Worm (Caenorhabditis elegans): ENCODE measurements around the gene F26F2.1.

F26F2.1 gene

DNA sequence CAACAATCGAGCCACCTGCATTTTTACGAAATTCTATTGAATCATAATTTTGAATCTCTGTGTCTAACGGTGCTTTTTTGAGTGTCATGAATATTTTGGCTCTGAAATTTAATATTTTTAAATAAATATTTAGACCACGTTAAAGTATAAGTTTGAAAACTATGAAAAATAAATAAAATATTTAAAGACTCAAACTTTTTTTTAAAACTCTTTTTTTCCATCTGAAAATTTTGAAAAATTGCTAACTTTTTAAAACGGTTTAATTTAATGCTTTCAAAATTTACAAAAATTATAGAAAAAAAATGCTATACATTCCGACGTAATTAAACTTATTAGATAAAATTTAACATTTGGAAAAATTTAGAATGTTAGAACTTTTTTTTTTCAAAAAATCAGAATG, 17.6 kb downstream of the F26F2.1 start, which contains the start of gene slc-36.3:
Gene slc-36.3 (minus strand): TSS at position 101 of the 400 bp plus-strand sequence.
- TF ChIP-seq unc-55 (GFP tag; optimal IDR thresholded peaks at IDR 0.05) (no peak), zip-5 (tag; optimal IDR thresholded peaks at IDR 0.05) (no peak), elt-4 (tag; optimal IDR thresholded peaks at IDR 0.05) (no peak), hlh-30 (tag; optimal IDR thresholded peaks at IDR 0.05; ENCODE audit: insufficient read depth) (no peak), ceh-30 (tag; optimal IDR thresholded peaks at IDR 0.05) (no peak), nhr-232 (tag; optimal IDR thresholded peaks at IDR 0.05) (no peak), unc-3 (GFP tag; conservative IDR thresholded peaks at IDR 0.05) (no peak), unc-3 (tag; optimal IDR thresholded peaks at IDR 0.05) (no peak)

DNA sequence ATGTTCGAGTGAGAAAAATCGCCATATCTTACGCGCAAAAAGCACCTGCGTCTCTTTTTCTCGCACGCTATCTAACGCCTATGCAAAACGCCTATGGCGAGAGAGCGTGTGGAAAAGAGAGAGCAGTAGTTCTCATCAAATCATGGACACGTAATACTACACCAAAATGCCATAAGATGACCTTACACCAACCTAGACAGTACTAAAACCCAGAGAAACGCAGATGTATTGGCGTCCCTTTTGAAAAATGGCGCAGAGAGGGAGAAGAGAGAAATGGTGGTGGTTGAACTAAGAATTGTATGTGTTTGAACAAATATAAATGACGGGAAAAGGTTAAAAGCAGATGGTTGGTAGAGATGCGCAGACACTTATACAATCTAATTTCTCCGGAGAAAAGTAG, 22.6 kb downstream of the F26F2.1 start, which contains the start of gene Y38H6C.16:
Gene Y38H6C.16 (minus strand): TSS at position 293 of the 400 bp plus-strand sequence.
- peak; percentile 14 for TF ChIP-seq elt-2 (tag; optimal IDR thresholded peaks at IDR 0.05)
- TF ChIP-seq ceh-24 (tag; optimal IDR thresholded peaks at IDR 0.05): no peak
- no peak for TF ChIP-seq K09A11.1 (tag; optimal IDR thresholded peaks at IDR 0.05; ENCODE audit: insufficient read depth)

DNA sequence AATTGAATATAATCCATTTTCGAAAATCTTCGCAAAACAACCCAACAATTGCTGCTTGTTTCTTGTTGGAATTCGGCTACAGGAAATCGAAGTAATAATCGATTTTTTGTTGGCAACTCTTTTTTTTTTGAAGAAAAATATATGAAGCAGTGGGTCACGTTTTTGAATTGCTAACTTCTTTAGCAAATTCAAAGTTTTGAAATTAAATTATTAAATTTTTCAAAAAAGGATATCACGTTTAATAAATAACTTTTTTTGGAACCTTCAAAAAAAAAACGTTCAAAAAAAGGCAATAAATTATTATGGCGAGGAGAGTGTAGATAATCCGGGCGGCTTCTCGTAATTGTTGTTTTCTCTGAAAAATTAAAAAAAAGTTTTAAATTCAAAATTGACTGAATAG, 25.5 kb downstream of the F26F2.1 start, which contains the start of gene Y38H6C.15:
Gene Y38H6C.15 (minus strand): TSS at position 101 of the 400 bp plus-strand sequence.
- TF ChIP-seq unc-3 (GFP tag; conservative IDR thresholded peaks at IDR 0.05): no peak
- TF ChIP-seq unc-3 (tag; optimal IDR thresholded peaks at IDR 0.05): no peak
- TF ChIP-seq fkh-6 (tag; optimal IDR thresholded peaks at IDR 0.05): no peak
- no peak for TF ChIP-seq dmd-4 (tag; optimal IDR thresholded peaks at IDR 0.05; ENCODE audit: borderline replicate concordance)
- no peak for TF ChIP-seq tbx-7 (tag; optimal IDR thresholded peaks at IDR 0.05)
- no peak for TF ChIP-seq ceh-30 (tag; optimal IDR thresholded peaks at IDR 0.05)
- no peak for TF ChIP-seq pha-2 (tag; optimal IDR thresholded peaks at IDR 0.05)
- TF ChIP-seq hlh-6 (tag; optimal IDR thresholded peaks at IDR 0.05): no peak
- TF ChIP-seq ama-1 (optimal IDR thresholded peaks at IDR 0.05): no peak
- TF ChIP-seq pat-9 (tag; optimal IDR thresholded peaks at IDR 0.05): no peak
- no peak for TF ChIP-seq elt-2 (tag; optimal IDR thresholded peaks at IDR 0.05)
- no peak for TF ChIP-seq lim-6 (tag; optimal IDR thresholded peaks at IDR 0.05)
- TF ChIP-seq tbx-2 (tag; optimal IDR thresholded peaks at IDR 0.05): no peak
- TF ChIP-seq ttx-3 (tag; optimal IDR thresholded peaks at IDR 0.05): no peak
- no peak for TF ChIP-seq zip-5 (tag; optimal IDR thresholded peaks at IDR 0.05)
- no peak for TF ChIP-seq ztf-16 (tag; optimal IDR thresholded peaks at IDR 0.05)

DNA sequence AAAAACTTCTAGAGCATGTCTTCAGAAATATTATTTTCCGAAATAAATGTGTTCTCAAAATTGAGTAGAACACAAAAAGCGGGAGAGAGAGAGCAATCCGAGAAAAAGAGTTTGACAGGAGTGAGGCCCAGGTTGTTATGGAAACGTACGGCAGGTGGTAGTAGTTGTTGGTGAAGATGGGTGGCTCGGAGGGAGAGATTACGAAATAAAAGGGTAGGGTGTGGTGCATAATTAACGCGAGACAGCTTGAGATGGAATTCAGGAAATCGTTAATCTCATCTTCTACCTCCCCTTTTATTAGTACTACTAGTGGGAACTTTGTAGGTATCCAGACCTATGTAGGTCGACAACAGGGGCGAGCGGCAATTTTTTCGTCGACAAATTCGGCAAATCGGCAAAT, 27.6 kb downstream of the F26F2.1 start, which contains the start of gene famh-161:
Gene famh-161 (minus strand): TSS at position 101 of the 400 bp plus-strand sequence.
- TF ChIP-seq C08G9.2 (tag; optimal IDR thresholded peaks at IDR 0.05): no peak
- no peak for TF ChIP-seq fkh-10 (GFP tag; optimal IDR thresholded peaks at IDR 0.05)
- TF ChIP-seq fax-1 (tag; optimal IDR thresholded peaks at IDR 0.05): no peak
- TF ChIP-seq hlh-13 (GFP tag; optimal IDR thresholded peaks at IDR 0.05): no peak
- no peak for TF ChIP-seq nhr-232 (tag; optimal IDR thresholded peaks at IDR 0.05)
- TF ChIP-seq ceh-6 (GFP tag; optimal IDR thresholded peaks at IDR 0.05): no peak
- no peak for TF ChIP-seq unc-55 (GFP tag; optimal IDR thresholded peaks at IDR 0.05)
- TF ChIP-seq pha-4 (tag; optimal IDR thresholded peaks at IDR 0.05): no peak
- TF ChIP-seq ceh-45 (GFP tag; IDR thresholded peaks at IDR 0.05): no peak
- no peak for TF ChIP-seq pha-2 (tag; optimal IDR thresholded peaks at IDR 0.05)
- no peak for TF ChIP-seq pat-9 (tag; optimal IDR thresholded peaks at IDR 0.05)
- no peak for TF ChIP-seq syd-9 (tag; optimal IDR thresholded peaks at IDR 0.05)
- no peak for TF ChIP-seq ceh-48 (tag; optimal IDR thresholded peaks at IDR 0.05)
- TF ChIP-seq ttx-3 (tag; optimal IDR thresholded peaks at IDR 0.05): no peak
- TF ChIP-seq ceh-18 (tag; optimal IDR thresholded peaks at IDR 0.05): no peak
- no peak for TF ChIP-seq F13H6.1 (tag; optimal IDR thresholded peaks at IDR 0.05)
- TF ChIP-seq mec-3 (tag; optimal IDR thresholded peaks at IDR 0.05; ENCODE audit: borderline replicate concordance): no peak

DNA sequence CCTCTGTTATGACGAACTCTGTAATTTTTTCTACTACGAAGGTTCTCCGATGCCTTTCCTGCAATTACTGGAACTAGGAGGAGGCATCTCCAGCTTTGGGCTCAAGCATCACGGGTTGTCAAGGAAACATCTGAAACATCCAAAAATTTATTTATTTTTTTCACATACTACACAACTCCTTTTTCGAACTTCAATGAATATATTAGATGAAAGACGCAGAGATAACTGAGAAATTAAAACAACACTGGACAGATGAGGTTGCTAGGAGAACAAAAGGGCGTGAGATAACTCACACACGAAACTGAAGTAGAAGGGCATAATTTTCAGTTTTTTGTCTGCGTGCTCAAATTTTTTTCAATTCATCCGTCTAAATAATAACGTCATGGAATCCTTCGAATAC, 34.2 kb downstream of the F26F2.1 start, which contains the start of gene Y38H6C.13:
Gene Y38H6C.13 (plus strand): TSS at position 301 of the 400 bp plus-strand sequence.
- TF ChIP-seq tbx-2 (tag; optimal IDR thresholded peaks at IDR 0.05) (no peak), ama-1 (optimal IDR thresholded peaks at IDR 0.05) (no peak), che-1 (tag; optimal IDR thresholded peaks at IDR 0.05) (no peak), K02D7.2 (tag; optimal IDR thresholded peaks at IDR 0.05) (no peak), ref-2 (tag; optimal IDR thresholded peaks at IDR 0.05) (no peak), rnt-1 (tag; optimal IDR thresholded peaks at IDR 0.05) (no peak), syd-9 (tag; optimal IDR thresholded peaks at IDR 0.05) (no peak), C38D4.7 (GFP tag; optimal IDR thresholded peaks at IDR 0.05) (no peak), ets-4 (tag; optimal IDR thresholded peaks at IDR 0.05) (no peak), ceh-19 (GFP tag; optimal IDR thresholded peaks at IDR 0.05) (no peak), ceh-18 (tag; optimal IDR thresholded peaks at IDR 0.05) (no peak), ztf-16 (tag; optimal IDR thresholded peaks at IDR 0.05) (no peak), unc-86 (tag; optimal IDR thresholded peaks at IDR 0.05) (no peak), hlh-15 (tag; optimal IDR thresholded peaks at IDR 0.05) (no peak), ceh-6 (GFP tag; optimal IDR thresholded peaks at IDR 0.05) (no peak), F13H6.1 (tag; optimal IDR thresholded peaks at IDR 0.05) (no peak), lim-6 (tag; optimal IDR thresholded peaks at IDR 0.05) (no peak), lin-11 (tag; optimal IDR thresholded peaks at IDR 0.05) (no peak)
